Worm (Caenorhabditis elegans) whole organism, L4 larva: ENCODE results near the gene rpl-39.

Source experiments
- D1046.2 ChIP-seq: fragments of 200-800 bp; sonication (Bioruptor generic); IDR thresholded peaks from 2 replicates; pipeline ENCODE4 v1.3.6; 2022; ENCODE audit warnings: missing genetic modification characterization, missing compliant biosample characterization
- ama-1 ChIP-seq: fragments of 150-350 bp; optimal IDR thresholded peaks from 2 replicates; lab custom pipeline; 2014; ENCODE audit warnings: inconsistent platforms, mixed read lengths
- ceh-32 ChIP-seq: sonication (generic microtip); optimal IDR thresholded peaks from 2 replicates; lab custom pipeline; 2016; ENCODE audit warnings: mild to moderate bottlenecking, missing genetic modification characterization, missing compliant biosample characterization; ENCODE audit not compliant: poor library complexity
- hmg-1.1 ChIP-seq: fragments of 200-800 bp; sonication (Bioruptor generic); IDR thresholded peaks from 2 replicates; pipeline ENCODE4 v1.3.6; 2022; ENCODE audit warnings: missing genetic modification reagents, missing genetic modification characterization, missing compliant biosample characterization
- lin-38 ChIP-seq: fragments of 200-800 bp; sonication (Bioruptor generic); IDR thresholded peaks from 2 replicates; pipeline ENCODE4 v1.3.6; 2022; ENCODE audit warnings: missing genetic modification reagents, missing genetic modification characterization, missing compliant biosample characterization
- lsy-2 ChIP-seq, 2 experiments: fragments of 150-350 bp in 1 of 2; sonication (generic microtip) in 1 of 2; optimal IDR thresholded peaks; 2 replicates each; lab custom pipeline; 2014 to 2017; ENCODE audit warnings: missing biosample characterization in 2 of 2, missing genetic modification characterization in 2 of 2
- nhr-28 ChIP-seq: fragments of 150-350 bp; optimal IDR thresholded peaks from 2 replicates; lab custom pipeline; 2014; ENCODE audit warnings: missing biosample characterization, missing genetic modification characterization
- pqm-1 ChIP-seq: sonication (generic microtip); optimal IDR thresholded peaks from 2 replicates; lab custom pipeline; 2017; ENCODE audit warnings: missing biosample characterization, missing genetic modification characterization
- ztf-11 ChIP-seq: fragments of 150-350 bp; optimal IDR thresholded peaks from 2 replicates; lab custom pipeline; 2014; ENCODE audit warnings: missing biosample characterization, missing genetic modification characterization

ce11 chrV:7744068-7744467 is 31.8 kb downstream of the rpl-39 start:
- TF ChIP-seq lsy-2 (tag; optimal IDR thresholded peaks at IDR 0.05; lab: Kevin White, UChicago): peak in 1 of 2 experiments; percentile 8
- TF ChIP-seq ztf-11: no peak
- TF ChIP-seq pqm-1: peak; percentile 53
- peak; percentile 75 for TF ChIP-seq nhr-28 (tag; lab: Kevin White, UChicago)
- TF ChIP-seq ceh-32 (tag; lab: Kevin White, UChicago): no peak
- TF ChIP-seq ama-1 (lab: Kevin White, UChicago): no peak
- no peak for TF ChIP-seq hmg-1.1 (GFP tag; lab: Robert Waterston, UW)
- no peak for TF ChIP-seq lin-38 (GFP tag; lab: Robert Waterston, UW)
- TF ChIP-seq D1046.2 (GFP tag; lab: Robert Waterston, UW): no peak
